Fruit fly (Drosophila melanogaster) whole organism, adult: ENCODE data around the gene t-Grip91.

Experiments used
- CG11617 ChIP-seq: fragments of 200-800 bp; sonication (Bioruptor generic); optimal IDR thresholded peaks from 2 replicates; lab custom pipeline; 2017; ENCODE audit warnings: mild to moderate bottlenecking, missing biosample characterization, missing genetic modification reagents, missing genetic modification characterization
- CG12768 ChIP-seq: fragments of 200-800 bp; sonication (Bioruptor generic); optimal IDR thresholded peaks from 2 replicates; lab custom pipeline; 2017; ENCODE audit warnings: missing biosample characterization, missing genetic modification characterization, mild to moderate bottlenecking, moderate library complexity, missing genetic modification reagents
- CG1620 ChIP-seq: fragments of 200-800 bp; sonication (Bioruptor generic); optimal IDR thresholded peaks from 2 replicates; lab custom pipeline; 2016; ENCODE audit warnings: missing biosample characterization, missing genetic modification characterization
- CG33017 ChIP-seq: fragments of 200-800 bp; sonication (Bioruptor generic); optimal IDR thresholded peaks from 2 replicates; lab custom pipeline; 2018; ENCODE audit warnings: missing biosample characterization, mild to moderate bottlenecking, missing genetic modification characterization, moderate library complexity
- CG5204 ChIP-seq: fragments of 200-800 bp; sonication (Bioruptor generic); optimal IDR thresholded peaks from 2 replicates; lab custom pipeline; 2016; ENCODE audit warnings: missing biosample characterization, missing genetic modification characterization
- CG7045 ChIP-seq: fragments of 200-800 bp; sonication (Bioruptor generic); optimal IDR thresholded peaks from 2 replicates; lab custom pipeline; 2017; ENCODE audit warnings: missing biosample characterization, mild to moderate bottlenecking, missing genetic modification characterization
- CG7101 ChIP-seq: fragments of 200-800 bp; sonication (Bioruptor generic); optimal IDR thresholded peaks from 2 replicates; lab custom pipeline; 2018; ENCODE audit warnings: missing biosample characterization, mild to moderate bottlenecking, missing genetic modification characterization, moderate library complexity
- Clk ChIP-seq: fragments of 200-800 bp; sonication (Bioruptor generic); optimal IDR thresholded peaks from 2 replicates; lab custom pipeline; 2017; ENCODE audit warnings: missing biosample characterization, missing genetic modification characterization
- Crg-1 ChIP-seq: fragments of 200-800 bp; sonication (Bioruptor generic); optimal IDR thresholded peaks from 2 replicates; lab custom pipeline; 2016; ENCODE audit warnings: missing biosample characterization, missing genetic modification characterization
- Hr96 ChIP-seq: fragments of 200-800 bp; sonication (Bioruptor generic); optimal IDR thresholded peaks from 2 replicates; lab custom pipeline; 2016; ENCODE audit warnings: missing biosample characterization, missing genetic modification characterization
- Mnt ChIP-seq: fragments of 200-800 bp; sonication (Bioruptor generic); optimal IDR thresholded peaks from 2 replicates; lab custom pipeline; 2016; ENCODE audit warnings: missing biosample characterization, mild to moderate bottlenecking, missing genetic modification characterization
- bab1 ChIP-seq: fragments of 200-800 bp; sonication (Bioruptor generic); optimal IDR thresholded peaks from 3 replicates; lab custom pipeline; 2019; ENCODE audit warnings: missing biosample characterization, mild to moderate bottlenecking, missing genetic modification characterization, moderate library complexity
- cic ChIP-seq: fragments of 200-800 bp; sonication (Bioruptor generic); optimal IDR thresholded peaks from 2 replicates; lab custom pipeline; 2017; ENCODE audit warnings: missing biosample characterization, mild to moderate bottlenecking, missing genetic modification characterization, moderate library complexity
- cnc ChIP-seq, 2 experiments: fragments of >200 bp; optimal IDR thresholded peaks; 2 replicates each; lab custom pipeline; 2017
- kay ChIP-seq: fragments of 200-800 bp; sonication (Bioruptor generic); peaks from one replicate; lab custom pipeline; 2016; ENCODE audit warnings: missing biosample characterization, missing genetic modification characterization, borderline replicate concordance
- pad ChIP-seq: fragments of 200-800 bp; sonication (Bioruptor generic); optimal IDR thresholded peaks from 3 replicates; lab custom pipeline; 2017; ENCODE audit warnings: missing biosample characterization, missing genetic modification characterization, mild to moderate bottlenecking, moderate library complexity, missing genetic modification reagents
- tj ChIP-seq: fragments of 200-800 bp; sonication (Bioruptor generic); optimal IDR thresholded peaks from 3 replicates; lab custom pipeline; 2017; ENCODE audit warnings: missing biosample characterization, mild to moderate bottlenecking, missing genetic modification characterization, moderate library complexity
- toe ChIP-seq: fragments of 200-800 bp; sonication (Bioruptor generic); optimal IDR thresholded peaks from 2 replicates; lab custom pipeline; 2016; ENCODE audit warnings: missing biosample characterization, missing genetic modification characterization

Gene t-Grip91

DNA sequence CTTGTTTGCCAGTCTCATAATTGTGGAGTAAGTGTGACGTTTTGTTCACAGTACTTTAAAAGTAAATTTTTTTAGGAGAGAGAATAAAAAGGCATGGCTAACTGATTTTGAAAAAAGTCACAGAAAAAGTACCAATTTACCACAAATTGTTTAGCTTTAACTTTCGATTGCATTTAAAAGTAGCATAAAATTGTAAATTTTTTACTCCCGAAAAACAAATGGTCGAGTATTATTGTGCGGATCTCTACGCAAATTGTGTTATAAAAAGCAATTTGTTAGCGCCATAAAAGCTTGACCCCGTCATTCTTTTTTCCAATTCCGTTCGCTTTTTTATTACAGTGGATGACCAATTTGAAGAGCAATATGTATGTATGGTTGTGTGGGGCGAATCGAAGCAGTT, 7.1 kb upstream of the t-Grip91 start, which contains the start of gene CG43760:
TSS of gene CG43760 (minus strand) at position 101 of the 400 bp plus-strand sequence.
- TF ChIP-seq kay (no peak), CG1620 (GFP tag; lab: Kevin White, UChicago) (no peak), Hr96 (no peak), CG7045 (GFP tag; lab: Kevin White, UChicago) (no peak), tj (GFP tag; lab: Kevin White, UChicago) (no peak), pad (GFP tag; lab: Kevin White, UChicago) (no peak), CG11617 (no peak), CG5204 (GFP tag; lab: Kevin White, UChicago) (no peak), Clk (GFP tag; lab: Kevin White, UChicago) (no peak)

DNA sequence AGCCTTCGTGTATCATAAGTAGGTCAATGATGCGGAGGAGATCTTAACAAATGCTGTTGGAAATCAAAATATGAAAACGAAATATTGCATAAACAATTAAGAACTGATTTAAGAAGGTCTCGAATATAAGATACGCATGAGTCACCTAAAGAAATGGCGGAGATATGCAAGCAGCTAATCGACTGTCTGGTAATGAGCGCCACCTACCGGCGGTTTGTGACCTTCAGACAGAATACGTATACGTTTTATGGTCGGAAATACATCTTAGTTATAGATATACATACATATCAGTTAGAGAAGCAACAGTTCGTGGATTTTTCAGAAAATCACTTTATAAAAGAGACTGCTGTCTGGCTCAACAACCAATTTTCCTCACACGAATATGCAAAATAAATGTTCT, 889 bp upstream of the t-Grip91 start:
- TF ChIP-seq tj (GFP tag; lab: Kevin White, UChicago) = no peak
- no peak for TF ChIP-seq CG7045 (GFP tag; lab: Kevin White, UChicago)
- TF ChIP-seq toe = no peak
- TF ChIP-seq Mnt (GFP tag; lab: Kevin White, UChicago) = no peak

DNA sequence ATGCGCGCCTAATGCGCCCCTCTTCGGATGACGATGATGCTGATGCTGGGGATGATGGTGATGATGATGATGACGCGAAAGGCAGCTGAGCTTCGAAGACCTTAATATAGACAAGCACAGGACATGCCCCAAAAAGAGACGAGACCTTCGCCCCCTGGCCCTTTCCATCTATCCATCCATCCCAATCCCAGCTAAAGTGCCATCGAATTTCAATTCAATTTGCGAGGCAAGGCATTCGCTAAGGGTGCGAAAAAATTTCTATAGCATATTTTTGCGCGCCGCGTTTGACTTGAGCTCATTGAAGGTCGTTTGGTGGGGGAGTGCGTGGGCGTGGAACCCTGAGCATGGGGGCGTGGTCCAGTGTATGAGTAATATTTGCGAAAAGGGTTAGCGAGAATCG, 12.4 kb downstream of the t-Grip91 start:
- no peak for TF ChIP-seq Hr96
- no peak for TF ChIP-seq tj (GFP tag; lab: Kevin White, UChicago)
- TF ChIP-seq CG33017 (tag; lab: Kevin White, UChicago) = no peak
- no peak for TF ChIP-seq kay
- no peak for TF ChIP-seq CG12768
- no peak for TF ChIP-seq Clk (GFP tag; lab: Kevin White, UChicago)

DNA sequence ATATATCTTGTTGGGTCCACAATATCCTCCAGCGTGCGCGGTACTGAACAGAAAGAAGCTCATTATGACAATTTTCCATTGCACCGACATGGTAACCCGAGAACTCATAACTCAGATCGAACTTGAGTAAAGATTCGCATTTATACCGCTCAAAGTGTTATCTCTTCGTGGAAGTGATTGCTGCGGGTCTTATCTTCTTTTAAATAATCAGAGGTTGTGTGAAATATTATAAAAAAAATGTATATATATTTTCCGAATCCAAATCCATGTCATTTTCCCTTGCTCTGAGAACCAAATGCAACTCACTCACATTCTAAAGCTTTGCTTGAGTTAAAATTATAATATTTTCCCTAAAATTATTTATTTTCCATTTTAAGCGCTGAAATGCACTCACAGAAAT, 28.2 kb downstream of the t-Grip91 start, which contains the start of gene CG42876:
TSS of gene CG42876 (minus strand) at position 101 of the 400 bp plus-strand sequence.
- TF ChIP-seq bab1 (GFP tag; lab: Kevin White, UChicago) (no peak), CG7045 (GFP tag; lab: Kevin White, UChicago) (no peak), cnc (optimal IDR thresholded peaks at IDR 0.05; lab: Kevin White, UChicago) (no peak), CG7101 (no peak)

DNA sequence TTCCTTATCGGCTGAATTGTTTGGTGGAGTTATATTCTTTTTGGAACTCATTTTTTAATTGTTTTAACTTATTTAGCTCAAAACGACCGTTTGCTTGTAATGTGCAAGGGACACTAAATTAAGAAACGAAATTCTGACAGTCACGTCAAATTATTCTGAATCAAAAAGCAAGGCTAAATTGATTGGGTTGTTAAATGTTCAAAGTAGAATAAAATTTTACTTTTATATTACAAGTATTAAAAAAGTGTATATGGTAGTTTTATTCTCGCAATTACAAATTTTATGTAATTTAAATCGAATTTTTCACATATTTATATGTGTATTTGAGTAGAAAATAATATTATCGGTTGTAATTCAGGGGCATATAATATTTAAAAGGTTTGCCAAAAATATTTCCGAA, 51.7 kb downstream of the t-Grip91 start, which contains the start of gene CG18518:
TSS of gene CG18518 (minus strand) at position 101 of the 400 bp plus-strand sequence.
- TF ChIP-seq CG7101 (no peak), CG5204 (GFP tag; lab: Kevin White, UChicago) (no peak), cnc (optimal IDR thresholded peaks at IDR 0.05; lab: Kevin White, UChicago) (no peak), kay (no peak), cic (GFP tag; lab: Kevin White, UChicago) (no peak), Crg-1 (GFP tag; lab: Kevin White, UChicago) (no peak)
